Fruit fly (Drosophila melanogaster) ovary, adult (tissue): ENCODE measurements around the gene Rab11.

Experiments used
- CG17801 ChIP-seq: fragments of 200-800 bp; optimal IDR thresholded peaks from 2 replicates; lab custom pipeline; 2019; ENCODE audit warnings: missing biosample characterization, mild to moderate bottlenecking, missing genetic modification characterization, moderate library complexity; ENCODE audit not compliant: partially characterized antibody

Gene Rab11

dm6 chr3R:21078958-21079357 is 32.2 kb upstream of the Rab11 start:
- no peak for TF ChIP-seq CG17801

dm6 chr3R:21080876-21081586 is 30.2 kb upstream of the Rab11 start, which contains the start of gene HHEX:
Gene HHEX (minus strand): TSS chr3R:21080926.
- no peak for TF ChIP-seq CG17801

dm6 chr3R:21084979-21085378 is 26.2 kb upstream of the Rab11 start:
- TF ChIP-seq CG17801, result no peak

- TF ChIP-seq CG17801, result no peak
These were observed 21.8 kb upstream of the Rab11 start for dm6 chr3R:21089416-21089815.

dm6 chr3R:21090230-21091021 is 20.8 kb upstream of the Rab11 start:
- no peak for TF ChIP-seq CG17801

dm6 chr3R:21091500-21091899 is 19.7 kb upstream of the Rab11 start:
- no peak for TF ChIP-seq CG17801

- no peak for TF ChIP-seq CG17801
These were observed 19.2 kb upstream of the Rab11 start for dm6 chr3R:21092036-21092435.

dm6 chr3R:21092829-21093228 is 18.4 kb upstream of the Rab11 start:
- TF ChIP-seq CG17801, result no peak

- TF ChIP-seq CG17801, result no peak
These were observed 16.9 kb upstream of the Rab11 start for dm6 chr3R:21094292-21094691.

dm6 chr3R:21096532-21097143 is 14.6 kb upstream of the Rab11 start:
- TF ChIP-seq CG17801, result no peak

- no peak for TF ChIP-seq CG17801
These were observed 14.0 kb upstream of the Rab11 start for dm6 chr3R:21097160-21097559.

dm6 chr3R:21097631-21098117 is 13.5 kb upstream of the Rab11 start, which contains the start of gene RhoGAP93B:
Gene RhoGAP93B (minus strand): TSS chr3R:21097827.
- TF ChIP-seq CG17801, result peak; percentile 95

dm6 chr3R:21101453-21102214 is 9.6 kb upstream of the Rab11 start, which contains the start of the genes CG7044 and Tbc1d22:
Gene CG7044 (minus strand): TSS chr3R:21101718.
Gene Tbc1d22 (plus strand): TSS chr3R:21102199.
- TF ChIP-seq CG17801, result peak; percentile 15

dm6 chr3R:21102477-21102876 is 8.7 kb upstream of the Rab11 start:
- TF ChIP-seq CG17801, result no peak

dm6 chr3R:21107907-21108591 is 3.2 kb upstream of the Rab11 start, which contains the start of the genes Sec15 and rtet:
Gene Sec15 (minus strand): TSS chr3R:21107972.
Gene rtet (plus strand): TSS chr3R:21108446.
- peak; percentile 73 for TF ChIP-seq CG17801

dm6 chr3R:21109712-21110111 is 1.5 kb upstream of the Rab11 start:
- TF ChIP-seq CG17801, result no peak
